Fruit fly (Drosophila melanogaster) whole organism, embryonic: Measurements from ENCODE around the gene CG13676.

Experiments
- ATbp ChIP-seq: fragments of 200-800 bp; sonication (Bioruptor generic); optimal IDR thresholded peaks from 2 replicates; lab custom pipeline; 2017; ENCODE audit warnings: missing biosample characterization, mild to moderate bottlenecking, missing genetic modification characterization, missing genetic modification reagents
- Ada2b ChIP-seq: fragments of 200-800 bp; sonication (Bioruptor generic); IDR thresholded peaks from 2 replicates; pipeline ENCODE4 v1.3.6; 2022; ENCODE audit warnings: missing biosample characterization, missing genetic modification characterization
- Atf-2 ChIP-seq: fragments of 200-800 bp; sonication (Bioruptor generic); optimal IDR thresholded peaks from 2 replicates; lab custom pipeline; 2016; ENCODE audit warnings: missing biosample characterization, missing genetic modification characterization
- Bdp1 ChIP-seq: fragments of 200-800 bp; sonication (Bioruptor generic); optimal IDR thresholded peaks from 3 replicates; lab custom pipeline; 2016; ENCODE audit warnings: missing biosample characterization, missing genetic modification characterization
- Bteb2 ChIP-seq: fragments of 200-800 bp; sonication (Bioruptor generic); optimal IDR thresholded peaks from 2 replicates; lab custom pipeline; 2016; ENCODE audit warnings: missing biosample characterization, missing genetic modification characterization
- CG1024 ChIP-seq: fragments of 200-800 bp; sonication (Bioruptor generic); IDR thresholded peaks from 2 replicates; pipeline ENCODE4 v1.3.6; 2022; ENCODE audit warnings: missing biosample characterization, missing genetic modification characterization
- CG10274 ChIP-seq: fragments of 200-800 bp; sonication (Bioruptor generic); optimal IDR thresholded peaks from 3 replicates; lab custom pipeline; 2017; ENCODE audit warnings: missing biosample characterization, mild to moderate bottlenecking, missing genetic modification characterization
- CG10543 ChIP-seq: fragments of 200-800 bp; sonication (Bioruptor generic); optimal IDR thresholded peaks from 3 replicates; lab custom pipeline; 2017; ENCODE audit warnings: missing biosample characterization, mild to moderate bottlenecking, missing genetic modification characterization, moderate library complexity
- CG10565 ChIP-seq: fragments of 200-800 bp; sonication (Bioruptor generic); optimal IDR thresholded peaks from 3 replicates; lab custom pipeline; 2016; ENCODE audit warnings: missing biosample characterization, mild to moderate bottlenecking, missing genetic modification characterization
- CG11696 ChIP-seq: fragments of 200-800 bp; sonication (Bioruptor generic); IDR thresholded peaks from 2 replicates; pipeline ENCODE4 v1.3.6; 2022; ENCODE audit warnings: missing biosample characterization, missing genetic modification characterization
- CG12744 ChIP-seq: fragments of 200-800 bp; sonication (Bioruptor generic); optimal IDR thresholded peaks from 2 replicates; lab custom pipeline; 2016; ENCODE audit warnings: missing biosample characterization, missing genetic modification characterization
- CG14050 ChIP-seq: fragments of 200-800 bp; sonication (Bioruptor generic); IDR thresholded peaks from 3 replicates; pipeline ENCODE4 v1.3.6; 2022; ENCODE audit warnings: missing biosample characterization, missing genetic modification characterization
- CG14667 ChIP-seq: fragments of 200-800 bp; sonication (Bioruptor generic); IDR thresholded peaks from 2 replicates; pipeline ENCODE4 v1.3.6; 2022; ENCODE audit warnings: missing biosample characterization, missing genetic modification characterization
- CG15601 ChIP-seq: fragments of 200-800 bp; sonication (Bioruptor generic); optimal IDR thresholded peaks from 3 replicates; lab custom pipeline; 2019; ENCODE audit warnings: missing biosample characterization, mild to moderate bottlenecking, missing genetic modification characterization, moderate library complexity
- CG17359 ChIP-seq: fragments of 200-800 bp; sonication (Bioruptor generic); optimal IDR thresholded peaks from 3 replicates; lab custom pipeline; 2018; ENCODE audit warnings: missing biosample characterization, mild to moderate bottlenecking, missing genetic modification characterization, moderate library complexity
- CG2116 ChIP-seq: fragments of 200-800 bp; sonication (Bioruptor generic); optimal IDR thresholded peaks from 3 replicates; lab custom pipeline; 2018; ENCODE audit warnings: missing biosample characterization, mild to moderate bottlenecking, missing genetic modification characterization
- CG2678 ChIP-seq: fragments of 200-800 bp; sonication (Bioruptor generic); optimal IDR thresholded peaks from 3 replicates; lab custom pipeline; 2019; ENCODE audit warnings: missing biosample characterization, mild to moderate bottlenecking, missing genetic modification characterization, moderate library complexity
- CG2889 ChIP-seq: fragments of 200-800 bp; sonication (Bioruptor generic); IDR thresholded peaks from 3 replicates; pipeline ENCODE4 v1.3.6; 2022; ENCODE audit warnings: missing biosample characterization, missing genetic modification characterization
- CG34376 ChIP-seq: fragments of 200-800 bp; sonication (Bioruptor generic); optimal IDR thresholded peaks from 2 replicates; lab custom pipeline; 2018; ENCODE audit warnings: missing biosample characterization, mild to moderate bottlenecking, missing genetic modification characterization
- CG3838 ChIP-seq: fragments of 200-800 bp; sonication (Bioruptor generic); optimal IDR thresholded peaks from 3 replicates; lab custom pipeline; 2016; ENCODE audit warnings: missing biosample characterization, missing genetic modification characterization
- CG3995 ChIP-seq: fragments of 200-800 bp; sonication (Bioruptor generic); optimal IDR thresholded peaks from 3 replicates; lab custom pipeline; 2016; ENCODE audit warnings: missing biosample characterization, missing genetic modification characterization
- CG4730 ChIP-seq: fragments of 200-800 bp; sonication (Bioruptor generic); IDR thresholded peaks from 2 replicates; pipeline ENCODE4 v1.3.6; 2022; ENCODE audit warnings: missing biosample characterization, missing genetic modification characterization
- CG6683 ChIP-seq: fragments of 200-800 bp; sonication (Bioruptor generic); optimal IDR thresholded peaks from 2 replicates; lab custom pipeline; 2017; ENCODE audit warnings: missing biosample characterization, mild to moderate bottlenecking, missing genetic modification characterization, missing genetic modification reagents
- CG6689 ChIP-seq: fragments of 200-800 bp; sonication (Bioruptor generic); IDR thresholded peaks from 2 replicates; pipeline ENCODE4 v1.3.6; 2022; ENCODE audit warnings: missing biosample characterization, missing genetic modification characterization
- CG7357 ChIP-seq: fragments of 200-800 bp; sonication (Bioruptor generic); IDR thresholded peaks from 3 replicates; pipeline ENCODE4 v1.3.6; 2022; ENCODE audit warnings: missing biosample characterization, missing genetic modification characterization
- CG7786 ChIP-seq: fragments of 200-800 bp; sonication (Bioruptor generic); optimal IDR thresholded peaks from 2 replicates; lab custom pipeline; 2016; ENCODE audit warnings: missing biosample characterization, missing genetic modification characterization
- CG7928 ChIP-seq: fragments of 200-800 bp; sonication (Bioruptor generic); optimal IDR thresholded peaks from 2 replicates; lab custom pipeline; 2017; ENCODE audit warnings: missing biosample characterization, mild to moderate bottlenecking, missing genetic modification characterization
- Ets65A ChIP-seq: fragments of 200-800 bp; sonication (Bioruptor generic); peaks from one replicate; lab custom pipeline; 2016; ENCODE audit warnings: missing biosample characterization, missing genetic modification characterization
- Ets97D ChIP-seq: fragments of 200-800 bp; sonication (Bioruptor generic); optimal IDR thresholded peaks from 3 replicates; lab custom pipeline; 2016; ENCODE audit warnings: missing biosample characterization, missing genetic modification characterization
- HLH54F ChIP-seq: fragments of 200-800 bp; sonication (Bioruptor generic); optimal IDR thresholded peaks from 3 replicates; lab custom pipeline; 2016; ENCODE audit warnings: missing biosample characterization, missing genetic modification characterization
- Lim3 ChIP-seq: fragments of 200-800 bp; sonication (Bioruptor generic); IDR thresholded peaks from 2 replicates; pipeline ENCODE4 v1.3.6; 2022; ENCODE audit warnings: missing biosample characterization, missing genetic modification characterization
- Max ChIP-seq: fragments of 200-800 bp; sonication (Bioruptor generic); optimal IDR thresholded peaks from 2 replicates; lab custom pipeline; 2016; ENCODE audit warnings: missing biosample characterization, mild to moderate bottlenecking, missing genetic modification characterization
- Oli ChIP-seq: fragments of 200-800 bp; sonication (Bioruptor generic); optimal IDR thresholded peaks from 2 replicates; lab custom pipeline; 2018; ENCODE audit warnings: missing biosample characterization, mild to moderate bottlenecking, missing genetic modification characterization, moderate library complexity
- Sry-β ChIP-seq: fragments of 200-800 bp; sonication (Bioruptor generic); optimal IDR thresholded peaks from 2 replicates; lab custom pipeline; 2018; ENCODE audit warnings: missing biosample characterization, mild to moderate bottlenecking, missing genetic modification characterization, moderate library complexity
- Stat92E ChIP-seq, 3 experiments: fragments of >200 bp in 2 of 3; fragments of 200-800 bp in 1 of 3; sonication (Bioruptor generic) in 1 of 3; optimal IDR thresholded peaks; 2 replicates each; lab custom pipeline; 2017 to 2019; ENCODE audit warnings: missing biosample characterization in 3 of 3, missing genetic modification characterization in 3 of 3, mild to moderate bottlenecking in 1 of 3, moderate library complexity in 1 of 3
- al ChIP-seq: fragments of 200-800 bp; sonication (Bioruptor generic); IDR thresholded peaks from 2 replicates; pipeline ENCODE4 v1.3.6; 2022; ENCODE audit warnings: missing biosample characterization, missing genetic modification characterization
- bcd ChIP-seq: fragments of 200-800 bp; sonication (Bioruptor generic); optimal IDR thresholded peaks from 2 replicates; lab custom pipeline; 2017; ENCODE audit warnings: missing biosample characterization, mild to moderate bottlenecking, missing genetic modification characterization
- dysf ChIP-seq: fragments of 200-800 bp; sonication (Bioruptor generic); IDR thresholded peaks from 3 replicates; pipeline ENCODE4 v1.3.6; 2022; ENCODE audit warnings: missing biosample characterization, missing genetic modification characterization
- ems ChIP-seq: fragments of 200-800 bp; sonication (Bioruptor generic); optimal IDR thresholded peaks from 3 replicates; lab custom pipeline; 2016; ENCODE audit warnings: missing biosample characterization, missing genetic modification characterization
- fru ChIP-seq: fragments of >200 bp; optimal IDR thresholded peaks from 2 replicates; lab custom pipeline; 2017
- hb ChIP-seq: fragments of 200-800 bp; sonication (Bioruptor generic); IDR thresholded peaks from 3 replicates; pipeline ENCODE4 v1.3.6; 2022; ENCODE audit warnings: missing biosample characterization, missing genetic modification characterization; ENCODE audit not compliant: partially characterized antibody
- nmo ChIP-seq: fragments of 200-800 bp; sonication (Bioruptor generic); optimal IDR thresholded peaks from 2 replicates; lab custom pipeline; 2018; ENCODE audit warnings: missing biosample characterization, mild to moderate bottlenecking, missing genetic modification characterization, moderate library complexity
- onecut ChIP-seq: fragments of 200-800 bp; sonication (Bioruptor generic); IDR thresholded peaks from 2 replicates; pipeline ENCODE4 v1.3.6; 2022; ENCODE audit warnings: missing biosample characterization, missing genetic modification characterization
- shn ChIP-seq: fragments of 200-800 bp; sonication (Bioruptor generic); optimal IDR thresholded peaks from 3 replicates; lab custom pipeline; 2016; ENCODE audit warnings: missing biosample characterization, missing genetic modification characterization
- sna ChIP-seq: fragments of 200-800 bp; sonication (Bioruptor generic); IDR thresholded peaks from 2 replicates; pipeline ENCODE4 v1.3.6; 2022; ENCODE audit warnings: missing biosample characterization, missing genetic modification characterization; ENCODE audit not compliant: partially characterized antibody
- sqz ChIP-seq: fragments of 200-800 bp; sonication (Bioruptor generic); optimal IDR thresholded peaks from 3 replicates; lab custom pipeline; 2018; ENCODE audit warnings: missing biosample characterization, mild to moderate bottlenecking, missing genetic modification characterization
- stc ChIP-seq: fragments of 200-800 bp; sonication (Bioruptor generic); IDR thresholded peaks from 2 replicates; pipeline ENCODE4 v1.3.6; 2022; ENCODE audit warnings: missing biosample characterization, missing genetic modification characterization
- tin ChIP-seq: fragments of 200-800 bp; sonication (Bioruptor generic); optimal IDR thresholded peaks from 3 replicates; lab custom pipeline; 2016; ENCODE audit warnings: missing biosample characterization, missing genetic modification characterization
- zen2 ChIP-seq: fragments of 200-800 bp; sonication (Bioruptor generic); IDR thresholded peaks from 3 replicates; pipeline ENCODE4 v1.3.6; 2022; ENCODE audit warnings: missing biosample characterization, missing genetic modification characterization; ENCODE audit not compliant: partially characterized antibody

CG13676 gene

dm6 chr3L:8185263-8186227 is 33.9 kb upstream of the CG13676 start (continued):
- TF ChIP-seq CG1024 (GFP tag; lab: Robert Waterston, UW) (no peak), CG12744 (no peak), Ets65A (GFP tag; lab: Kevin White, UChicago) (peak; percentile 72), sqz (GFP tag; lab: Kevin White, UChicago) (no peak), fru (lab: Kevin White, UChicago) (no peak), Bdp1 (GFP tag; lab: Kevin White, UChicago) (peak; percentile 3), onecut (GFP tag; lab: Robert Waterston, UW) (no peak), CG4730 (peak; percentile 42; the same call in 1 of the 2 replicates), Bteb2 (GFP tag; lab: Kevin White, UChicago) (no peak), bcd (GFP tag; lab: Kevin White, UChicago) (peak; percentile 34), hb (GFP tag; lab: Robert Waterston, UW) (no peak), CG11696 (GFP tag; lab: Robert Waterston, UW) (0 out of 2 replicates have a peak, but pooled peaks have one; percentile 8), Sry-β (GFP tag; lab: Kevin White, UChicago) (no peak), CG14050 (GFP tag; lab: Robert Waterston, UW) (0 out of 3 replicates have a peak, but pooled peaks have one; percentile 16), CG6683 (GFP tag; lab: Kevin White, UChicago) (peak; percentile 11), CG2889 (GFP tag; lab: Robert Waterston, UW) (0 out of 3 replicates have a peak, but pooled peaks have one; percentile 45), nmo (GFP tag; lab: Kevin White, UChicago) (peak; percentile 37), CG2116 (GFP tag; lab: Kevin White, UChicago) (no peak), shn (GFP tag; lab: Kevin White, UChicago) (peak; percentile 65), CG2678 (tag; lab: Kevin White, UChicago) (peak; percentile 67), CG3995 (peak; percentile 68), HLH54F (GFP tag; lab: Kevin White, UChicago) (peak; percentile 57), zen2 (GFP tag; lab: Robert Waterston, UW) (no peak), Ada2b (GFP tag; lab: Robert Waterston, UW) (peak; percentile 55; the same call in 1 of the 2 replicates), CG7357 (GFP tag; lab: Robert Waterston, UW) (peak; percentile 53; the same call in 1 of the 3 replicates), CG7786 (GFP tag; lab: Kevin White, UChicago) (peak; percentile 67), tin (GFP tag; lab: Kevin White, UChicago) (peak; percentile 28), ATbp (GFP tag; lab: Kevin White, UChicago) (peak; percentile 26), CG14667 (GFP tag; lab: Robert Waterston, UW) (peak; percentile 42; the same call in 1 of the 2 replicates), Oli (tag; lab: Kevin White, UChicago) (peak; percentile 54), sna (no peak), CG10565 (GFP tag; lab: Kevin White, UChicago) (no peak), CG34376 (GFP tag; lab: Kevin White, UChicago) (peak; percentile 97), stc (GFP tag; lab: Robert Waterston, UW) (no peak), CG10274 (GFP tag; lab: Kevin White, UChicago) (peak; percentile 8), Ets97D (GFP tag; lab: Kevin White, UChicago) (peak; percentile 5), Stat92E (GFP tag; optimal IDR thresholded peaks at IDR 0.05; lab: Kevin White, UChicago) (no peak), ems (GFP tag; lab: Kevin White, UChicago) (peak; percentile 18), CG3838 (no peak), CG10543 (GFP tag; lab: Kevin White, UChicago) (peak; percentile 92), CG7928 (GFP tag; lab: Kevin White, UChicago) (no peak), Atf-2 (GFP tag; lab: Kevin White, UChicago) (peak; percentile 69), CG6689 (peak; percentile 46), dysf (GFP tag; lab: Robert Waterston, UW) (peak; percentile 75), CG17359 (tag; lab: Kevin White, UChicago) (peak; percentile 43), Lim3 (no peak), Max (GFP tag; lab: Kevin White, UChicago) (peak; percentile 24), CG15601 (tag; lab: Kevin White, UChicago) (no peak), al (GFP tag; lab: Robert Waterston, UW) (no peak; the same call in 1 of the 2 replicates)
